Worm (Caenorhabditis elegans): ENCODE measurements around the gene ain-1.

Gene ain-1

ce11 chrX:16612293-16612946 lies 831 bp upstream of the ain-1 start:
- TF ChIP-seq nhr-23 (tag; optimal IDR thresholded peaks at IDR 0.05) (peak; percentile 92), unc-39 (tag; optimal IDR thresholded peaks at IDR 0.05) (peak; percentile 71), nhr-43 (tag; optimal IDR thresholded peaks at IDR 0.05; ENCODE audit: poor library complexity, severe bottlenecking) (peak; percentile 75), nhr-11 (tag; optimal IDR thresholded peaks at IDR 0.05) (peak; percentile 93), ZK546.5 (tag; optimal IDR thresholded peaks at IDR 0.05) (no peak), ztf-4 (tag; optimal IDR thresholded peaks at IDR 0.05) (peak; percentile 89), pqm-1 (tag; optimal IDR thresholded peaks at IDR 0.05) (peak; percentile 74), nhr-28 (tag; optimal IDR thresholded peaks at IDR 0.05) (no peak), mdl-1 (tag; optimal IDR thresholded peaks at IDR 0.05) (peak; percentile 93), nhr-67 (tag; optimal IDR thresholded peaks at IDR 0.05) (no peak), hmg-11 (tag; optimal IDR thresholded peaks at IDR 0.05) (peak; percentile 98), pha-4 (tag; optimal IDR thresholded peaks at IDR 0.05) (peak; percentile 93), fkh-2 (tag; optimal IDR thresholded peaks at IDR 0.05) (peak; percentile 49), nfya-1 (tag; optimal IDR thresholded peaks at IDR 0.05; ENCODE audit: insufficient read depth) (peak; percentile 99), ceh-82 (tag; optimal IDR thresholded peaks at IDR 0.05) (peak; percentile 53), jun-1 (tag; optimal IDR thresholded peaks at IDR 0.05) (peak; percentile 96), unc-62 (GFP tag; optimal IDR thresholded peaks at IDR 0.05) (peak; percentile 63), zag-1 (tag; optimal IDR thresholded peaks at IDR 0.05) (peak; percentile 75), mml-1 (tag; optimal IDR thresholded peaks at IDR 0.05) (no peak), skn-1 (tag; optimal IDR thresholded peaks at IDR 0.05) (peak; percentile 58), egl-5 (tag; optimal IDR thresholded peaks at IDR 0.05) (peak; percentile 62), fkh-10 (GFP tag; optimal IDR thresholded peaks at IDR 0.05) (peak; percentile 85), nhr-25 (tag; optimal IDR thresholded peaks at IDR 0.05) (peak; percentile 98), nhr-77 (tag; optimal IDR thresholded peaks at IDR 0.05) (peak; percentile 67), snpc-4 (tag; optimal IDR thresholded peaks at IDR 0.05) (peak; percentile 73), fos-1 (tag; optimal IDR thresholded peaks at IDR 0.05) (peak; percentile 86), lin-39 (tag; optimal IDR thresholded peaks at IDR 0.05) (peak; percentile 87), nhr-237 (tag; optimal IDR thresholded peaks at IDR 0.05) (no peak), elt-3 (tag; optimal IDR thresholded peaks at IDR 0.05) (peak in 2 of 3 experiments; percentile 21 to 76), ama-1 (optimal IDR thresholded peaks at IDR 0.05) (peak; percentile 78), ztf-11 (tag; optimal IDR thresholded peaks at IDR 0.05) (no peak), eor-1 (tag; optimal IDR thresholded peaks at IDR 0.05) (no peak), lsy-12 (tag; optimal IDR thresholded peaks at IDR 0.05) (peak; percentile 94), egl-27 (tag; optimal IDR thresholded peaks at IDR 0.05) (peak; percentile 45), nhr-76 (tag; optimal IDR thresholded peaks at IDR 0.05) (no peak), aly-2 (tag; optimal IDR thresholded peaks at IDR 0.05) (no peak), R02D3.7 (tag; optimal IDR thresholded peaks at IDR 0.05) (peak; percentile 71), elt-1 (tag; optimal IDR thresholded peaks at IDR 0.05) (peak; percentile 73), lin-15B (tag; optimal IDR thresholded peaks at IDR 0.05) (peak; percentile 67), ceh-16 (tag; optimal IDR thresholded peaks at IDR 0.05) (no peak), daf-12 (tag; optimal IDR thresholded peaks at IDR 0.05) (no peak), tbx-2 (tag; optimal IDR thresholded peaks at IDR 0.05) (peak; percentile 93), nhr-12 (tag; optimal IDR thresholded peaks at IDR 0.05) (no peak), ceh-9 (tag; optimal IDR thresholded peaks at IDR 0.05) (no peak), elt-2 (tag; optimal IDR thresholded peaks at IDR 0.05) (peak; percentile 91), ceh-28 (tag; optimal IDR thresholded peaks at IDR 0.05) (peak; percentile 94), sea-2 (GFP tag; optimal IDR thresholded peaks at IDR 0.05) (peak; percentile 25)

Measured in whole organism, L3 larva.